Fruit fly (Drosophila melanogaster) whole organism, prepupa: Measurements from ENCODE around the gene CG6495.

ENCODE experiments used
- CG31627 ChIP-seq: fragments of 200-800 bp; sonication (Bioruptor generic); optimal IDR thresholded peaks from 3 replicates; lab custom pipeline; 2016; ENCODE audit warnings: missing biosample characterization, missing genetic modification characterization
- CG32006 ChIP-seq: fragments of 200-800 bp; sonication (Bioruptor generic); optimal IDR thresholded peaks from 3 replicates; lab custom pipeline; 2017; ENCODE audit warnings: missing biosample characterization, mild to moderate bottlenecking, missing genetic modification characterization
- CG4318 ChIP-seq: fragments of 200-800 bp; sonication (Bioruptor generic); optimal IDR thresholded peaks from 3 replicates; lab custom pipeline; 2017; ENCODE audit warnings: missing biosample characterization, mild to moderate bottlenecking, missing genetic modification characterization
- CG6854 ChIP-seq: fragments of 200-800 bp; sonication (Bioruptor generic); optimal IDR thresholded peaks from 2 replicates; lab custom pipeline; 2017; ENCODE audit warnings: missing biosample characterization, mild to moderate bottlenecking, missing genetic modification characterization
- Gug ChIP-seq: fragments of 200-800 bp; sonication (Bioruptor generic); IDR thresholded peaks from 2 replicates; pipeline ENCODE4 v1.3.6; 2022; ENCODE audit warnings: missing biosample characterization, missing genetic modification characterization
- Smox ChIP-seq: fragments of 200-800 bp; sonication (Bioruptor generic); optimal IDR thresholded peaks from 3 replicates; lab custom pipeline; 2016; ENCODE audit warnings: missing biosample characterization, missing genetic modification characterization
- cyc ChIP-seq: fragments of 200-800 bp; sonication (Bioruptor generic); optimal IDR thresholded peaks from 3 replicates; lab custom pipeline; 2016; ENCODE audit warnings: missing biosample characterization, missing genetic modification characterization
- eg ChIP-seq: fragments of 200-800 bp; sonication (Bioruptor generic); IDR thresholded peaks from 3 replicates; pipeline ENCODE4 v1.3.6; 2022; ENCODE audit warnings: missing biosample characterization, missing genetic modification characterization
- fd85E ChIP-seq: fragments of 200-800 bp; sonication (Bioruptor generic); optimal IDR thresholded peaks from 3 replicates; lab custom pipeline; 2016; ENCODE audit warnings: missing biosample characterization, missing genetic modification characterization
- pdm3 ChIP-seq: fragments of 200-800 bp; sonication (Bioruptor generic); optimal IDR thresholded peaks from 3 replicates; lab custom pipeline; 2016; ENCODE audit warnings: missing biosample characterization, missing genetic modification characterization

DNA sequence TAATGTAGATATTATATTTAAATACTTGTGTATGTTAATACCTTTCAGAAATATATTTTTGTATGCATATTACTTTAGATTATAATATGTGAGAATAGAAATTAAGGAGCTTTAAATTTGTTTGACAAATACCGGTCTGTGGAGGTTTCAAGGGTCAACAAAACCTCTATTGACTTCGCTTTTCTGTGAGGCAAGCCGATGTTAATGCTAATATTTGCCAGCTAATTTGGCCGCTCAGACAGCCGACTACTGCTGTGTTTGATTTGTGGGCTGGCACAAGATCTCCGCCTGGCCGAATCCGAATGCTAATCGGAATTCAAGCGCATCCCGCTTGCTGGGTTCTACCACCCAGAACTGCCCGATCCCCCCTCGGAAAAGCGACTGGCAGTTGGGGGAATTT, 6.3 kb upstream of the CG6495 start:
- no peak for TF ChIP-seq Smox (GFP tag; lab: Kevin White, UChicago)
- TF ChIP-seq cyc (GFP tag; lab: Kevin White, UChicago): no peak
- TF ChIP-seq pdm3: no peak
- no peak for TF ChIP-seq eg (GFP tag; lab: Robert Waterston, UW)
- no peak for TF ChIP-seq Gug (GFP tag; lab: Robert Waterston, UW)
- TF ChIP-seq fd85E (GFP tag; lab: Kevin White, UChicago): no peak
- TF ChIP-seq CG32006 (GFP tag; lab: Kevin White, UChicago): no peak
- no peak for TF ChIP-seq CG6854 (GFP tag; lab: Kevin White, UChicago)
- no peak for TF ChIP-seq CG31627 (GFP tag; lab: Kevin White, UChicago)
- TF ChIP-seq CG4318 (GFP tag; lab: Kevin White, UChicago): no peak
